Worm (Caenorhabditis elegans): ENCODE measurements around the gene pde-2.
"Not testable (repeated sequence)": the region's sequence is repeated elsewhere in the genome, so short reads cannot be mapped to it uniquely, and the experiment has no call there.

The pde-2 gene

DNA sequence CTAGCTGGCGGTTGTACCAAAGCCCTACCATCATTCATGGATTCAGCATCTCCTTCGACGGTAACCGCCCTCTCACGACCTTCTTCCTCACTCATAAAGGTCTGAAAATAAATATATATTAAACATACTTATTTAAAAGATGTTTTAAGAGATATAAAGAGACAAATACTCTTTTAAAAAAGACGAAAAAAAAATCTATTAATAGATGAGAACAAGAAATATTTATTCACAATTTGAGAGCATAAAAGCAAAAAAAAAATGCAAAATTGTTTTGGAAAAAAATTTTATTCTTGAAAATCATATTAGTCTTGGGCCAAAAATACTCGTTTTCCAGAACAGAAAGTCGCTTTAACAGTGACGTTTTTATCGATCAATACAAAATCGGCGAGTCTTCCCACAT lies 15.0 kb upstream of the pde-2 start, which contains the start of gene skat-1:
Gene skat-1, minus strand, starts transcription at position 101 of the 400 bp plus-strand sequence.
- TF ChIP-seq npax-4 (tag; optimal IDR thresholded peaks at IDR 0.05) (no peak), pat-9 (tag; optimal IDR thresholded peaks at IDR 0.05) (no peak), ceh-14 (tag; optimal IDR thresholded peaks at IDR 0.05) (no peak), hlh-15 (tag; optimal IDR thresholded peaks at IDR 0.05) (no peak), C08G9.2 (tag; optimal IDR thresholded peaks at IDR 0.05) (no peak), elt-2 (tag; optimal IDR thresholded peaks at IDR 0.05) (no peak), eyg-1 (tag; optimal IDR thresholded peaks at IDR 0.05) (no peak), unc-86 (tag; optimal IDR thresholded peaks at IDR 0.05) (no peak), nfya-1 (tag; optimal IDR thresholded peaks at IDR 0.05) (no peak), Y22D7AL.16 (tag; optimal IDR thresholded peaks at IDR 0.05) (no peak), nhr-11 (tag; optimal IDR thresholded peaks at IDR 0.05) (no peak)

DNA sequence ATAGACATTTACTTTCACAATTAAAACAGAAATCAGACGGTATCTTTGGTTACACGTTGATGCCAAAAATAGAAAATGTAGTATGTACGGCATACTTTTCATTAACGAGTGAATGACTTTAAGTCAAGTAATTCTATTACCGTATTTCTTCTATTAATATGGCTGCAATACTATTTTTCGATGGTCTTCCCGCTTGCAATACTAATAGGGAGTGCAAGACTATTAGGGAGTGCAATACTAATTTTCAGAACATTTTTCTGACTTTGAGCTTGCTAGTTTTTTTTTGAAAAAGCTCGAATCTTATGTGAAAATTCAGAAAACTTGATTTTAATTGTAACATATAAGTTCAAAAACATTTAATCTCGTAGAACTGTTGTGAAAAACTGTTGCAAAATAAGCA lies 8.1 kb upstream of the pde-2 start, which contains the start of gene R08D7.7:
Gene R08D7.7, plus strand, starts transcription at position 301 of the 400 bp plus-strand sequence.
- not testable (repeated sequence) for TF ChIP-seq hlh-8 (tag; optimal IDR thresholded peaks at IDR 0.05); ceh-31 (tag; optimal IDR thresholded peaks at IDR 0.05); ama-1 (optimal IDR thresholded peaks at IDR 0.05)

DNA sequence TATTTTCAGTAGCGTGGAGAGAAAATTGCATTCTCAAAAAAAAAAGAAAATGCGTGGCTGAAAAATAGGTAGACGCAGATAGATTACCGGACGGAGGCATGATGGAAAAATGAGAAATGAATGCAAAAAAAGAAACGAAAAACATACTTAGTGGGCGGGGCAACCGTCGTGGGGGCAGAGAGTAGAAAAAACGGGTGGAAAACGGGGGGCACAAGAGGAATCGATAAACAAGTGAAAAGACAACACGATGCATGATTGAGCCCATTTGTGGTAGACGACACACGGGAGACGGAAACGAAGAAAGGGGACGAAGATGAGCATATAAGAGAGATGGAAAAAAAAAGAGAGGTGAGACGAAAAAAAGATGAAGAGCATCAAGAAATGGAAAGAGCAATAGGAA lies 6.8 kb upstream of the pde-2 start:
- TF ChIP-seq elt-4 (tag; optimal IDR thresholded peaks at IDR 0.05) (no peak), rnt-1 (tag; optimal IDR thresholded peaks at IDR 0.05) (no peak)

DNA sequence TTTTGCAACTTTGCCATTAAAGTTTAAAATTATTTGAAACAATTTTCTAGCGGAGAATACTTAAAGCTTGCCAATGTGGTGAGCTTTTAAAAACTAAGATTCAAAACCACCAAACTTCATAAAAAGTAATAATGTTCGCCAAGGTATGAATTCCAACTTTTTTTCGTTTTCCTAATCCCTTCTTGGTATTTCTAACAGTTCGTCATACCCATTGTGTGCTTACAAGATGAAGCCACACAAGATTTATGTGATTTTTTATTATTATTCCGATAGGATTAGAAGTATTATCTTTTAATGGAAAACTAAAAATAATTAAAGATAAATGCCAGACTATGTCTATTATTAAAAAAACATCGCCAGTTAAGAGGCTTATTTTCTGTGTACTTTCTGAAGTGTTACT lies 6.4 kb upstream of the pde-2 start:
- TF ChIP-seq sox-4 (tag; optimal IDR thresholded peaks at IDR 0.05) (no peak), ceh-6 (GFP tag; optimal IDR thresholded peaks at IDR 0.05) (no peak), ama-1 (optimal IDR thresholded peaks at IDR 0.05) (no peak), nfya-1 (tag; optimal IDR thresholded peaks at IDR 0.05) (no peak), ceh-14 (tag; optimal IDR thresholded peaks at IDR 0.05) (no peak), rnt-1 (tag; optimal IDR thresholded peaks at IDR 0.05) (no peak), nhr-11 (tag; optimal IDR thresholded peaks at IDR 0.05) (no peak), dve-1 (tag; optimal IDR thresholded peaks at IDR 0.05) (no peak), sox-2 (GFP tag; IDR thresholded peaks at IDR 0.05) (no peak), ceh-45 (GFP tag; IDR thresholded peaks at IDR 0.05) (no peak), ceh-2 (tag; optimal IDR thresholded peaks at IDR 0.05) (no peak), ceh-18 (tag; optimal IDR thresholded peaks at IDR 0.05) (no peak), hlh-13 (GFP tag; optimal IDR thresholded peaks at IDR 0.05) (no peak), pag-3 (tag; optimal IDR thresholded peaks at IDR 0.05; ENCODE audit: borderline replicate concordance) (no peak), ceh-34 (tag; optimal IDR thresholded peaks at IDR 0.05) (no peak), gmeb-2 (tag; optimal IDR thresholded peaks at IDR 0.05) (no peak)

DNA sequence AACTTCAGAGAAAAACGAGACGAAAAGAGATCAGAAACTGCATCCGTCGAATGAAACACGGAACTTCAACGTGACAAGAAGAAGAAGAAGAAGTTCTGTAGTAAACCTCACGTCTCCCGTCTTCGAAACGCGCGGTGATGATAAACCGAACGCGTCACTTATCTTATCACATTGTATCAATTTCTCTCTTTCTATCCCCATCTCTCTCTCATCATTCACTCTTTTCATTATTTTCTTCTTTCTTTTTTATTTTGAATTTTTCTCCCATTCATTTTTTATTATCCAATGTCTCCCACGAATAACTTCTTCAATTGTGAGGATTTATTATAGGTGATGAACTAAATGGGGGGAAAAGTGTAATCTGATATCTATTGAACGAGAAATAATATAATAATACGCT lies 5.2 kb upstream of the pde-2 start:
- peak; percentile 25 for TF ChIP-seq ceh-34 (tag; optimal IDR thresholded peaks at IDR 0.05)
- TF ChIP-seq elt-2 (tag; optimal IDR thresholded peaks at IDR 0.05): peak; percentile 32
- TF ChIP-seq ceh-30 (tag; optimal IDR thresholded peaks at IDR 0.05): no peak
- TF ChIP-seq dmd-4 (tag; optimal IDR thresholded peaks at IDR 0.05; ENCODE audit: borderline replicate concordance): no peak
- no peak for TF ChIP-seq ceh-9 (tag; optimal IDR thresholded peaks at IDR 0.05)
- TF ChIP-seq ahr-1 (tag; optimal IDR thresholded peaks at IDR 0.05): no peak
- no peak for TF ChIP-seq unc-42 (tag; optimal IDR thresholded peaks at IDR 0.05)
- no peak for TF ChIP-seq odd-2 (tag; optimal IDR thresholded peaks at IDR 0.05)
- no peak for TF ChIP-seq ceh-19 (GFP tag; optimal IDR thresholded peaks at IDR 0.05)

DNA sequence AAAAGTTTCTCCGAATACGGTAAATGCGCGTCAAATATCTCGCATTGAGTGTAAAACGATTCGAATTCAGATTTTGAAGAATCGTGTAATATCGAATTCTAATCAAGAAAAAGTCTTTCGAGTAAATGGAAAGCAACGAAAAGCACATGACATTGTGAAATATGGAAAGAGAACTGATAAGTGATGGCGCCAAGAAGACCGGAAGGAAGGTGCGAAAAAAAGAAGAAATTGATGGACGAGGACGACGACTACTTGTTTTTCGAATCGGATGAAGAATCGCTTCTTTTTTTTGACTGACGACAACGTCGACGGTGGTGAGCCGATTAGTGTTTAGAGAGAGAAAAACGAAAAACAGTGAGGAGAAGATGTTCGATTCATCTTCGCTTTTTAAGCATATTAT lies 4.3 kb upstream of the pde-2 start:
- no peak for TF ChIP-seq pros-1 (tag; optimal IDR thresholded peaks at IDR 0.05)
- no peak for TF ChIP-seq syd-9 (tag; optimal IDR thresholded peaks at IDR 0.05)
- TF ChIP-seq pha-4 (tag; optimal IDR thresholded peaks at IDR 0.05): no peak
- no peak for TF ChIP-seq unc-3 (GFP tag; conservative IDR thresholded peaks at IDR 0.05)
- no peak for TF ChIP-seq unc-3 (tag; optimal IDR thresholded peaks at IDR 0.05)
